Fruit fly (Drosophila melanogaster) whole organism, embryonic: Measurements from ENCODE around the gene Fer3.

ENCODE experiments used
- Atf6 ChIP-seq: fragments of 200-800 bp; sonication (Bioruptor generic); IDR thresholded peaks from 2 replicates; pipeline ENCODE4 v1.3.6; 2022; ENCODE audit warnings: missing biosample characterization, missing genetic modification characterization
- CG10321 ChIP-seq: fragments of 200-800 bp; sonication (Bioruptor generic); IDR thresholded peaks from 2 replicates; pipeline ENCODE4 v1.3.6; 2022; ENCODE audit warnings: missing biosample characterization, missing genetic modification characterization
- CG11504 ChIP-seq: fragments of 200-800 bp; sonication (Bioruptor generic); optimal IDR thresholded peaks from 3 replicates; lab custom pipeline; 2019; ENCODE audit warnings: missing biosample characterization, mild to moderate bottlenecking, missing genetic modification characterization, moderate library complexity
- CG12391 ChIP-seq: fragments of 200-800 bp; sonication (Bioruptor generic); optimal IDR thresholded peaks from 3 replicates; lab custom pipeline; 2018; ENCODE audit warnings: missing biosample characterization, mild to moderate bottlenecking, missing genetic modification characterization, moderate library complexity
- CG15514 ChIP-seq: fragments of 200-800 bp; sonication (Bioruptor generic); optimal IDR thresholded peaks from 3 replicates; lab custom pipeline; 2017; ENCODE audit warnings: missing biosample characterization, missing genetic modification characterization, mild to moderate bottlenecking, moderate library complexity, missing genetic modification reagents
- CG17829 ChIP-seq: fragments of 200-800 bp; optimal IDR thresholded peaks from 2 replicates; lab custom pipeline; 2019; ENCODE audit warnings: missing biosample characterization, mild to moderate bottlenecking, missing genetic modification characterization, moderate library complexity
- CG17912 ChIP-seq: fragments of 200-800 bp; sonication (Bioruptor generic); optimal IDR thresholded peaks from 2 replicates; lab custom pipeline; 2018; ENCODE audit warnings: missing biosample characterization, mild to moderate bottlenecking, missing genetic modification characterization
- CG3163 ChIP-seq: fragments of 200-800 bp; sonication (Bioruptor generic); optimal IDR thresholded peaks from 3 replicates; lab custom pipeline; 2016; ENCODE audit warnings: missing biosample characterization, missing genetic modification characterization
- CG34422 ChIP-seq: fragments of 200-800 bp; sonication (Bioruptor generic); IDR thresholded peaks from 3 replicates; pipeline ENCODE4 v1.3.6; 2022; ENCODE audit warnings: missing biosample characterization, missing genetic modification characterization
- CG6791 ChIP-seq: fragments of 200-800 bp; sonication (Bioruptor generic); IDR thresholded peaks from 3 replicates; pipeline ENCODE4 v1.3.6; 2022; ENCODE audit warnings: missing biosample characterization, missing genetic modification characterization; ENCODE audit not compliant: partially characterized antibody
- CG7556 ChIP-seq: fragments of 200-800 bp; sonication (Bioruptor generic); optimal IDR thresholded peaks from 2 replicates; lab custom pipeline; 2017; ENCODE audit warnings: missing biosample characterization, mild to moderate bottlenecking, missing genetic modification characterization
- CG8924 ChIP-seq: fragments of 200-800 bp; optimal IDR thresholded peaks from 3 replicates; lab custom pipeline; 2019; ENCODE audit warnings: missing biosample characterization, mild to moderate bottlenecking, missing genetic modification characterization, moderate library complexity
- CTCF ChIP-seq: fragments of 200-800 bp; sonication (Bioruptor generic); optimal IDR thresholded peaks from 2 replicates; lab custom pipeline; 2017; ENCODE audit warnings: missing biosample characterization, mild to moderate bottlenecking, missing genetic modification characterization, moderate library complexity
- CoRest ChIP-seq: fragments of 200-800 bp; sonication (Bioruptor generic); optimal IDR thresholded peaks from 3 replicates; lab custom pipeline; 2018; ENCODE audit warnings: missing biosample characterization, mild to moderate bottlenecking, missing genetic modification characterization, moderate library complexity
- D ChIP-seq, 2 experiments: fragments of 200-800 bp in 1 of 2; fragments of >200 bp in 1 of 2; sonication (Bioruptor generic) in 1 of 2; optimal IDR thresholded peaks; 2 replicates in 1 of 2; 3 replicates in 1 of 2; lab custom pipeline; 2017; ENCODE audit warnings: mild to moderate bottlenecking in 1 of 2, missing biosample characterization in 1 of 2, missing genetic modification characterization in 1 of 2, missing genetic modification reagents in 1 of 2
- Dek ChIP-seq: fragments of 200-800 bp; sonication (Bioruptor generic); optimal IDR thresholded peaks from 3 replicates; lab custom pipeline; 2019; ENCODE audit warnings: missing biosample characterization, mild to moderate bottlenecking, missing genetic modification characterization, moderate library complexity
- Elba2 ChIP-seq: fragments of 200-800 bp; sonication (Bioruptor generic); optimal IDR thresholded peaks from 3 replicates; lab custom pipeline; 2016; ENCODE audit warnings: missing biosample characterization, missing genetic modification characterization
- Hmr ChIP-seq: fragments of 200-800 bp; sonication (Bioruptor generic); optimal IDR thresholded peaks from 3 replicates; lab custom pipeline; 2017; ENCODE audit warnings: mild to moderate bottlenecking, missing biosample characterization, missing genetic modification reagents, missing genetic modification characterization
- Hr39 ChIP-seq: fragments of >200 bp; optimal IDR thresholded peaks from 2 replicates; lab custom pipeline; 2017
- Hr51 ChIP-seq, 2 experiments: fragments of 200-800 bp; sonication (Bioruptor generic); optimal IDR thresholded peaks; 2 replicates in 1 of 2; 3 replicates in 1 of 2; lab custom pipeline; 2016 to 2018; ENCODE audit warnings: missing biosample characterization in 2 of 2, missing genetic modification characterization in 2 of 2, mild to moderate bottlenecking in 1 of 2, moderate library complexity in 1 of 2
- Med ChIP-seq: fragments of 200-800 bp; sonication (Bioruptor generic); peaks from one replicate; lab custom pipeline; 2016; ENCODE audit warnings: missing biosample characterization, missing genetic modification characterization, mild to moderate bottlenecking, inconsistent platforms, moderate library complexity
- Meics ChIP-seq: fragments of 200-800 bp; sonication (Bioruptor generic); optimal IDR thresholded peaks from 2 replicates; lab custom pipeline; 2017; ENCODE audit warnings: missing biosample characterization, mild to moderate bottlenecking, missing genetic modification characterization
- Nf-YB ChIP-seq: fragments of 200-800 bp; sonication (Bioruptor generic); optimal IDR thresholded peaks from 3 replicates; lab custom pipeline; 2019; ENCODE audit warnings: missing biosample characterization, mild to moderate bottlenecking, missing genetic modification characterization, moderate library complexity
- Nf-YC ChIP-seq: fragments of 200-800 bp; optimal IDR thresholded peaks from 3 replicates; lab custom pipeline; 2019; ENCODE audit warnings: missing biosample characterization, mild to moderate bottlenecking, missing genetic modification characterization, moderate library complexity
- Sox102F ChIP-seq: fragments of 200-800 bp; sonication (Bioruptor generic); optimal IDR thresholded peaks from 2 replicates; lab custom pipeline; 2018; ENCODE audit warnings: missing biosample characterization, mild to moderate bottlenecking, missing genetic modification characterization, moderate library complexity
- Trl ChIP-seq, 3 experiments: fragments of >200 bp in 2 of 3; fragments of 200-800 bp in 1 of 3; sonication (Bioruptor generic) in 1 of 3; optimal IDR thresholded peaks; 2 replicates in 1 of 3; 3 replicates in 2 of 3; lab custom pipeline; 2016 to 2017; ENCODE audit warnings: missing biosample characterization in 1 of 3, missing genetic modification characterization in 1 of 3
- ase ChIP-seq: fragments of 200-800 bp; sonication (Bioruptor generic); IDR thresholded peaks from 3 replicates; pipeline ENCODE4 v1.3.6; 2022; ENCODE audit warnings: missing biosample characterization, missing genetic modification characterization
- ewg ChIP-seq: fragments of 200-800 bp; sonication (Bioruptor generic); optimal IDR thresholded peaks from 3 replicates; lab custom pipeline; 2017; ENCODE audit warnings: mild to moderate bottlenecking, missing biosample characterization, missing genetic modification reagents, missing genetic modification characterization
- grau ChIP-seq: fragments of 200-800 bp; optimal IDR thresholded peaks from 3 replicates; lab custom pipeline; 2019; ENCODE audit warnings: missing biosample characterization, mild to moderate bottlenecking, missing genetic modification characterization, moderate library complexity
- insv ChIP-seq, 2 experiments: fragments of 200-800 bp; sonication (Bioruptor generic); optimal IDR thresholded peaks; 3 replicates each; lab custom pipeline; 2016 to 2018; ENCODE audit warnings: missing biosample characterization in 2 of 2, missing genetic modification characterization in 2 of 2
- lab ChIP-seq: fragments of 200-800 bp; sonication (Bioruptor generic); optimal IDR thresholded peaks from 3 replicates; lab custom pipeline; 2017; ENCODE audit warnings: missing biosample characterization, missing genetic modification characterization, mild to moderate bottlenecking, moderate library complexity, missing genetic modification reagents
- lola ChIP-seq, 3 experiments: fragments of >200 bp in 2 of 3; fragments of 200-800 bp in 1 of 3; sonication (Bioruptor generic) in 1 of 3; optimal IDR thresholded peaks; 2 replicates each; lab custom pipeline; 2017 to 2019; ENCODE audit warnings: missing biosample characterization in 3 of 3, missing genetic modification characterization in 3 of 3, mild to moderate bottlenecking in 1 of 3, moderate library complexity in 1 of 3
- nerfin-1 ChIP-seq: fragments of 200-800 bp; sonication (Bioruptor generic); optimal IDR thresholded peaks from 3 replicates; lab custom pipeline; 2019; ENCODE audit warnings: missing biosample characterization, mild to moderate bottlenecking, missing genetic modification characterization, moderate library complexity
- phol ChIP-seq: fragments of 200-800 bp; sonication (Bioruptor generic); optimal IDR thresholded peaks from 3 replicates; lab custom pipeline; 2018; ENCODE audit warnings: missing biosample characterization, mild to moderate bottlenecking, missing genetic modification characterization, moderate library complexity
- pita ChIP-seq: fragments of 200-800 bp; sonication (Bioruptor generic); optimal IDR thresholded peaks from 2 replicates; lab custom pipeline; 2017; ENCODE audit warnings: missing biosample characterization, mild to moderate bottlenecking, missing genetic modification characterization
- row ChIP-seq: fragments of 200-800 bp; sonication (Bioruptor generic); IDR thresholded peaks from 3 replicates; pipeline ENCODE4 v1.3.6; 2022; ENCODE audit warnings: missing biosample characterization, missing genetic modification characterization
- scrt ChIP-seq: fragments of 200-800 bp; sonication (Bioruptor generic); optimal IDR thresholded peaks from 2 replicates; lab custom pipeline; 2018; ENCODE audit warnings: missing biosample characterization, mild to moderate bottlenecking, missing genetic modification characterization, moderate library complexity
- sd ChIP-seq: fragments of 200-800 bp; sonication (Bioruptor generic); optimal IDR thresholded peaks from 3 replicates; lab custom pipeline; 2018; ENCODE audit warnings: missing biosample characterization, mild to moderate bottlenecking, missing genetic modification characterization, moderate library complexity
- sens ChIP-seq: fragments of 200-800 bp; sonication (Bioruptor generic); peaks from one replicate; lab custom pipeline; 2016; ENCODE audit warnings: missing biosample characterization, missing genetic modification characterization
- tll ChIP-seq, 2 experiments: fragments of 200-800 bp in 1 of 2; fragments of >200 bp in 1 of 2; sonication (Bioruptor generic) in 1 of 2; optimal IDR thresholded peaks; 2 replicates each; lab custom pipeline; 2017 to 2019; ENCODE audit warnings: missing biosample characterization in 2 of 2, missing genetic modification characterization in 2 of 2, mild to moderate bottlenecking in 1 of 2, moderate library complexity in 1 of 2
- zen ChIP-seq: fragments of 200-800 bp; sonication (Bioruptor generic); optimal IDR thresholded peaks from 3 replicates; lab custom pipeline; 2018; ENCODE audit warnings: missing biosample characterization, mild to moderate bottlenecking, missing genetic modification characterization, moderate library complexity

Fer3 gene

dm6 chr3R:11694311-11695305 is at the start of gene Fer3:
TSS of gene Fer3 (minus strand) at chr3R:11694311.
- TF ChIP-seq CG17829 (tag; lab: Kevin White, UChicago): no peak
- TF ChIP-seq Elba2 (GFP tag; lab: Kevin White, UChicago): peak; percentile 98
- TF ChIP-seq CG12391: peak; percentile 39
- no peak for TF ChIP-seq CG34422 (GFP tag; lab: Robert Waterston, UW)
- TF ChIP-seq lab (GFP tag; lab: Kevin White, UChicago): peak; percentile 9
- TF ChIP-seq Atf6 (GFP tag; lab: Robert Waterston, UW): peak; percentile 38; the same call in 1 of the 2 replicates
- peak; percentile 59 for TF ChIP-seq sens (GFP tag; lab: Kevin White, UChicago)
- TF ChIP-seq ewg (GFP tag; lab: Kevin White, UChicago): peak; percentile 40
- peak; percentile 36; the same call in 1 of the 3 replicates for TF ChIP-seq CG6791 (GFP tag; lab: Robert Waterston, UW)
- TF ChIP-seq insv (GFP tag; optimal IDR thresholded peaks at IDR 0.05; lab: Kevin White, UChicago): peak; percentile 71 to 96
- peak; percentile 13 for TF ChIP-seq CG15514 (GFP tag; lab: Kevin White, UChicago)
- no peak for TF ChIP-seq Hr39 (lab: Kevin White, UChicago)
- TF ChIP-seq CG7556 (GFP tag; lab: Kevin White, UChicago): peak; percentile 2
- TF ChIP-seq ase (GFP tag; lab: Robert Waterston, UW): no peak
- no peak for TF ChIP-seq CG17912 (GFP tag; lab: Kevin White, UChicago)
- TF ChIP-seq scrt (GFP tag; lab: Kevin White, UChicago): peak; percentile 93
- peak; percentile 22; the same call in 1 of the 3 replicates for TF ChIP-seq row (GFP tag; lab: Robert Waterston, UW)
- no peak for TF ChIP-seq grau (tag; lab: Kevin White, UChicago)
- peak; percentile 1 for TF ChIP-seq D (optimal IDR thresholded peaks at IDR 0.05; lab: Kevin White, UChicago)
- no peak for TF ChIP-seq D (GFP tag; optimal IDR thresholded peaks at IDR 0.05; lab: Kevin White, UChicago)
- peak in 1 of 2 experiments; percentile 30 for TF ChIP-seq Hr51 (GFP tag; optimal IDR thresholded peaks at IDR 0.05; lab: Kevin White, UChicago)
- peak in 1 of 2 experiments; percentile 21 for TF ChIP-seq Trl (optimal IDR thresholded peaks at IDR 0.05; lab: Kevin White, UChicago)
- no peak for TF ChIP-seq Trl (GFP tag; optimal IDR thresholded peaks at IDR 0.05; lab: Kevin White, UChicago)
- peak; percentile 40 for TF ChIP-seq nerfin-1 (tag; lab: Kevin White, UChicago)
- peak; percentile 13 for TF ChIP-seq Dek
- peak; percentile 28 for TF ChIP-seq Hmr (GFP tag; lab: Kevin White, UChicago)
- TF ChIP-seq Meics (GFP tag; lab: Kevin White, UChicago): peak; percentile 0
- TF ChIP-seq CG3163 (GFP tag; lab: Kevin White, UChicago): peak; percentile 90
- peak; percentile 92 for TF ChIP-seq Nf-YB (GFP tag; lab: Kevin White, UChicago)
- peak; percentile 77 for TF ChIP-seq pita (GFP tag; lab: Kevin White, UChicago)
- no peak for TF ChIP-seq zen (tag; lab: Kevin White, UChicago)
- peak; percentile 25 for TF ChIP-seq phol (tag; lab: Kevin White, UChicago)
- TF ChIP-seq CG11504: peak; percentile 31
- TF ChIP-seq Sox102F: peak; percentile 15
- peak; percentile 1 for TF ChIP-seq Med (GFP tag; lab: Kevin White, UChicago)
- TF ChIP-seq lola (GFP tag; optimal IDR thresholded peaks at IDR 0.05; lab: Kevin White, UChicago): no peak
- peak; percentile 12 for TF ChIP-seq CG8924 (tag; lab: Kevin White, UChicago)
- TF ChIP-seq tll (GFP tag; optimal IDR thresholded peaks at IDR 0.05; lab: Kevin White, UChicago): peak in 1 of 2 experiments; percentile 26
- peak; percentile 74 for TF ChIP-seq CTCF (GFP tag; lab: Kevin White, UChicago)
- TF ChIP-seq CoRest (tag; lab: Kevin White, UChicago): peak; percentile 5
- no peak for TF ChIP-seq CG10321 (GFP tag; lab: Robert Waterston, UW)
- peak; percentile 93 for TF ChIP-seq Nf-YC (tag; lab: Kevin White, UChicago)
- TF ChIP-seq sd (tag; lab: Kevin White, UChicago): peak; percentile 40
